Fruit fly (Drosophila melanogaster) whole organism, embryonic: ENCODE measurements around the gene uncNacbeta.

Source experiments
- CG10543 ChIP-seq: fragments of 200-800 bp; sonication (Bioruptor generic); optimal IDR thresholded peaks from 3 replicates; lab custom pipeline; 2017; ENCODE audit warnings: missing biosample characterization, mild to moderate bottlenecking, missing genetic modification characterization, moderate library complexity
- CG10979 ChIP-seq: fragments of 200-800 bp; sonication (Bioruptor generic); optimal IDR thresholded peaks from 2 replicates; lab custom pipeline; 2018; ENCODE audit warnings: missing biosample characterization, mild to moderate bottlenecking, missing genetic modification characterization, moderate library complexity
- CG12071 ChIP-seq: fragments of 200-800 bp; sonication (Bioruptor generic); optimal IDR thresholded peaks from 3 replicates; lab custom pipeline; 2018; ENCODE audit warnings: missing biosample characterization, mild to moderate bottlenecking, missing genetic modification characterization
- CG12299 ChIP-seq: fragments of 200-800 bp; sonication (Bioruptor generic); optimal IDR thresholded peaks from 2 replicates; lab custom pipeline; 2018; ENCODE audit warnings: missing biosample characterization, mild to moderate bottlenecking, missing genetic modification characterization
- CG15073 ChIP-seq: fragments of 200-800 bp; sonication (Bioruptor generic); optimal IDR thresholded peaks from 2 replicates; lab custom pipeline; 2016; ENCODE audit warnings: missing biosample characterization, missing genetic modification characterization
- CG1602 ChIP-seq: fragments of 200-800 bp; sonication (Bioruptor generic); optimal IDR thresholded peaks from 3 replicates; lab custom pipeline; 2016; ENCODE audit warnings: missing biosample characterization, missing genetic modification characterization
- CG17802 ChIP-seq: fragments of 200-800 bp; sonication (Bioruptor generic); optimal IDR thresholded peaks from 2 replicates; lab custom pipeline; 2018; ENCODE audit warnings: missing biosample characterization, mild to moderate bottlenecking, missing genetic modification characterization, moderate library complexity
- CG18764 ChIP-seq: fragments of 200-800 bp; sonication (Bioruptor generic); optimal IDR thresholded peaks from 3 replicates; lab custom pipeline; 2016; ENCODE audit warnings: missing biosample characterization, missing genetic modification characterization
- CG2889 ChIP-seq: fragments of 200-800 bp; sonication (Bioruptor generic); IDR thresholded peaks from 3 replicates; pipeline ENCODE4 v1.3.6; 2022; ENCODE audit warnings: missing biosample characterization, missing genetic modification characterization
- CG31224 ChIP-seq: fragments of 200-800 bp; sonication (Bioruptor generic); IDR thresholded peaks from 2 replicates; pipeline ENCODE4 v1.3.6; 2022; ENCODE audit warnings: missing biosample characterization, missing genetic modification characterization
- CG31388 ChIP-seq: fragments of 200-800 bp; sonication (Bioruptor generic); optimal IDR thresholded peaks from 2 replicates; lab custom pipeline; 2016; ENCODE audit warnings: missing biosample characterization, missing genetic modification characterization
- CG31441 ChIP-seq: fragments of 200-800 bp; sonication (Bioruptor generic); IDR thresholded peaks from 2 replicates; pipeline ENCODE4 v1.3.6; 2022; ENCODE audit warnings: missing biosample characterization, missing genetic modification characterization
- CG3407 ChIP-seq: fragments of 200-800 bp; sonication (Bioruptor generic); optimal IDR thresholded peaks from 2 replicates; lab custom pipeline; 2018; ENCODE audit warnings: missing biosample characterization, mild to moderate bottlenecking, missing genetic modification characterization
- CG3726 ChIP-seq: fragments of 200-800 bp; sonication (Bioruptor generic); IDR thresholded peaks from 3 replicates; pipeline ENCODE4, ENCODE4 v1.3.6; 2022; ENCODE audit warnings: missing biosample characterization, missing genetic modification characterization
- CG6272 ChIP-seq: fragments of 200-800 bp; sonication (Bioruptor generic); IDR thresholded peaks from 2 replicates; pipeline ENCODE4 v1.3.6; 2022; ENCODE audit warnings: missing biosample characterization, missing genetic modification characterization
- CG7786 ChIP-seq: fragments of 200-800 bp; sonication (Bioruptor generic); optimal IDR thresholded peaks from 2 replicates; lab custom pipeline; 2016; ENCODE audit warnings: missing biosample characterization, missing genetic modification characterization
- CG8924 ChIP-seq: fragments of 200-800 bp; optimal IDR thresholded peaks from 3 replicates; lab custom pipeline; 2019; ENCODE audit warnings: missing biosample characterization, mild to moderate bottlenecking, missing genetic modification characterization, moderate library complexity
- CG9609 ChIP-seq: fragments of 200-800 bp; sonication (Bioruptor generic); optimal IDR thresholded peaks from 3 replicates; lab custom pipeline; 2016; ENCODE audit warnings: missing biosample characterization, missing genetic modification characterization
- CHES-1-like ChIP-seq: fragments of 200-800 bp; sonication (Bioruptor generic); optimal IDR thresholded peaks from 2 replicates; lab custom pipeline; 2016; ENCODE audit warnings: missing biosample characterization, missing genetic modification characterization
- CoRest ChIP-seq: fragments of 200-800 bp; sonication (Bioruptor generic); optimal IDR thresholded peaks from 3 replicates; lab custom pipeline; 2018; ENCODE audit warnings: missing biosample characterization, mild to moderate bottlenecking, missing genetic modification characterization, moderate library complexity
- Dp ChIP-seq: fragments of 200-800 bp; sonication (Bioruptor generic); optimal IDR thresholded peaks from 2 replicates; lab custom pipeline; 2018; ENCODE audit warnings: missing biosample characterization, mild to moderate bottlenecking, missing genetic modification characterization, moderate library complexity
- MBD-R2 ChIP-seq: fragments of 200-800 bp; sonication (Bioruptor generic); IDR thresholded peaks from 2 replicates; pipeline ENCODE4 v1.3.6; 2022; ENCODE audit warnings: missing biosample characterization, missing genetic modification characterization
- NFAT ChIP-seq: fragments of 200-800 bp; sonication (Bioruptor generic); IDR thresholded peaks from 2 replicates; pipeline ENCODE4 v1.3.6; 2022; ENCODE audit warnings: missing biosample characterization, missing genetic modification characterization
- NfI ChIP-seq: fragments of 200-800 bp; sonication (Bioruptor generic); optimal IDR thresholded peaks from 3 replicates; lab custom pipeline; 2018; ENCODE audit warnings: missing biosample characterization, mild to moderate bottlenecking, missing genetic modification characterization, moderate library complexity
- Spps ChIP-seq: fragments of 200-800 bp; sonication (Bioruptor generic); optimal IDR thresholded peaks from 2 replicates; lab custom pipeline; 2018; ENCODE audit warnings: missing biosample characterization, mild to moderate bottlenecking, missing genetic modification characterization
- Xrp1 ChIP-seq: fragments of 200-800 bp; sonication (Bioruptor generic); IDR thresholded peaks from 2 replicates; pipeline ENCODE4 v1.3.6; 2022; ENCODE audit warnings: missing biosample characterization, missing genetic modification characterization
- ac ChIP-seq: fragments of 200-800 bp; sonication (Bioruptor generic); optimal IDR thresholded peaks from 3 replicates; lab custom pipeline; 2017; ENCODE audit warnings: missing biosample characterization, mild to moderate bottlenecking, missing genetic modification characterization
- bsh ChIP-seq, 2 experiments: fragments of 200-800 bp; sonication (Bioruptor generic); optimal IDR thresholded peaks; 2 replicates each; lab custom pipeline; 2017 to 2018; ENCODE audit warnings: mild to moderate bottlenecking in 2 of 2, missing biosample characterization in 2 of 2, missing genetic modification characterization in 2 of 2, moderate library complexity in 1 of 2
- btn ChIP-seq: fragments of 200-800 bp; sonication (Bioruptor generic); optimal IDR thresholded peaks from 2 replicates; lab custom pipeline; 2016; ENCODE audit warnings: missing biosample characterization, missing genetic modification characterization
- caup ChIP-seq: fragments of 200-800 bp; sonication (Bioruptor generic); optimal IDR thresholded peaks from 3 replicates; lab custom pipeline; 2017; ENCODE audit warnings: missing biosample characterization, mild to moderate bottlenecking, missing genetic modification characterization, moderate library complexity; ENCODE audit not compliant: severe bottlenecking
- cg ChIP-seq: fragments of 200-800 bp; sonication (Bioruptor generic); optimal IDR thresholded peaks from 3 replicates; lab custom pipeline; 2019; ENCODE audit warnings: missing biosample characterization, mild to moderate bottlenecking, missing genetic modification characterization, moderate library complexity
- chif ChIP-seq, 2 experiments: fragments of 200-800 bp; sonication (Bioruptor generic); optimal IDR thresholded peaks; 3 replicates each; lab custom pipeline; 2016; ENCODE audit warnings: missing biosample characterization in 2 of 2, missing genetic modification characterization in 2 of 2
- disco-r ChIP-seq: fragments of 200-800 bp; sonication (Bioruptor generic); optimal IDR thresholded peaks from 2 replicates; lab custom pipeline; 2016; ENCODE audit warnings: missing biosample characterization, missing genetic modification characterization
- dysf ChIP-seq: fragments of 200-800 bp; sonication (Bioruptor generic); IDR thresholded peaks from 3 replicates; pipeline ENCODE4 v1.3.6; 2022; ENCODE audit warnings: missing biosample characterization, missing genetic modification characterization
- emc ChIP-seq: fragments of 200-800 bp; sonication (Bioruptor generic); optimal IDR thresholded peaks from 2 replicates; lab custom pipeline; 2016; ENCODE audit warnings: missing biosample characterization, missing genetic modification characterization
- ewg ChIP-seq: fragments of 200-800 bp; sonication (Bioruptor generic); optimal IDR thresholded peaks from 3 replicates; lab custom pipeline; 2017; ENCODE audit warnings: mild to moderate bottlenecking, missing biosample characterization, missing genetic modification reagents, missing genetic modification characterization
- ftz-f1 ChIP-seq: fragments of 200-800 bp; sonication (Bioruptor generic); optimal IDR thresholded peaks from 2 replicates; lab custom pipeline; 2016; ENCODE audit warnings: missing biosample characterization, missing genetic modification characterization
- gce ChIP-seq: fragments of 200-800 bp; sonication (Bioruptor generic); IDR thresholded peaks from 3 replicates; pipeline ENCODE4 v1.3.6; 2022; ENCODE audit warnings: missing biosample characterization, missing genetic modification characterization
- gcm2 ChIP-seq: fragments of 200-800 bp; sonication (Bioruptor generic); optimal IDR thresholded peaks from 2 replicates; lab custom pipeline; 2016; ENCODE audit warnings: missing biosample characterization, missing genetic modification characterization
- grau ChIP-seq: fragments of 200-800 bp; optimal IDR thresholded peaks from 3 replicates; lab custom pipeline; 2019; ENCODE audit warnings: missing biosample characterization, mild to moderate bottlenecking, missing genetic modification characterization, moderate library complexity
- gro ChIP-seq: fragments of 200-800 bp; sonication (Bioruptor generic); optimal IDR thresholded peaks from 2 replicates; lab custom pipeline; 2016; ENCODE audit warnings: missing biosample characterization, missing genetic modification characterization
- hkb ChIP-seq, 2 experiments: fragments of 200-800 bp in 1 of 2; fragments of >200 bp in 1 of 2; sonication (Bioruptor generic) in 1 of 2; IDR thresholded peaks in 1 of 2; optimal IDR thresholded peaks in 1 of 2; 2 replicates each; pipeline versions ENCODE4 v1.3.6 to Lab custom; 2017 to 2022; ENCODE audit warnings: missing biosample characterization in 1 of 2, missing genetic modification characterization in 1 of 2
- inv ChIP-seq: fragments of 200-800 bp; sonication (Bioruptor generic); IDR thresholded peaks from 2 replicates; pipeline ENCODE4 v1.3.6; 2022; ENCODE audit warnings: missing biosample characterization, missing genetic modification characterization; ENCODE audit not compliant: partially characterized antibody
- nom ChIP-seq: fragments of 200-800 bp; sonication (Bioruptor generic); optimal IDR thresholded peaks from 2 replicates; lab custom pipeline; 2017; ENCODE audit warnings: missing biosample characterization, missing genetic modification characterization, mild to moderate bottlenecking, moderate library complexity, missing genetic modification reagents
- pb ChIP-seq: fragments of 200-800 bp; sonication (Bioruptor generic); optimal IDR thresholded peaks from 3 replicates; lab custom pipeline; 2016; ENCODE audit warnings: missing biosample characterization, missing genetic modification characterization
- pros ChIP-seq: fragments of 200-800 bp; sonication (Bioruptor generic); optimal IDR thresholded peaks from 3 replicates; lab custom pipeline; 2019; ENCODE audit warnings: missing biosample characterization, mild to moderate bottlenecking, missing genetic modification characterization, moderate library complexity
- psq ChIP-seq: fragments of 200-800 bp; sonication (Bioruptor generic); optimal IDR thresholded peaks from 2 replicates; lab custom pipeline; 2017; ENCODE audit warnings: missing biosample characterization, missing genetic modification characterization
- slou ChIP-seq: fragments of 200-800 bp; sonication (Bioruptor generic); optimal IDR thresholded peaks from 3 replicates; lab custom pipeline; 2016; ENCODE audit warnings: missing biosample characterization, missing genetic modification characterization
- stc ChIP-seq: fragments of 200-800 bp; sonication (Bioruptor generic); IDR thresholded peaks from 2 replicates; pipeline ENCODE4 v1.3.6; 2022; ENCODE audit warnings: missing biosample characterization, missing genetic modification characterization
- trem ChIP-seq: fragments of 200-800 bp; optimal IDR thresholded peaks from 3 replicates; lab custom pipeline; 2019; ENCODE audit warnings: missing biosample characterization, mild to moderate bottlenecking, missing genetic modification characterization, moderate library complexity
- wdn ChIP-seq: fragments of 200-800 bp; sonication (Bioruptor generic); IDR thresholded peaks from 2 replicates; pipeline ENCODE4 v1.3.6; 2022; ENCODE audit warnings: missing biosample characterization, missing genetic modification characterization

uncNacbeta gene

dm6 chr2L:530245-530644 lies 33.4 kb downstream of the uncNacbeta start (continued):
- TF ChIP-seq CG31441 (GFP tag; lab: Robert Waterston, UW) = no peak
- peak; percentile 26 to 41 for TF ChIP-seq bsh (GFP tag; optimal IDR thresholded peaks at IDR 0.05; lab: Kevin White, UChicago)
- TF ChIP-seq CG31224 (GFP tag; lab: Robert Waterston, UW) = no peak
- peak; percentile 14 for TF ChIP-seq CG10979 (tag; lab: Kevin White, UChicago)
- no peak for TF ChIP-seq ac (GFP tag; lab: Kevin White, UChicago)
- no peak for TF ChIP-seq ftz-f1 (GFP tag; lab: Kevin White, UChicago)
- TF ChIP-seq NFAT (GFP tag; lab: Robert Waterston, UW) = 0 out of 2 replicates have a peak, but pooled peaks have one; percentile 10
- TF ChIP-seq gro = no peak
- peak; percentile 6 for TF ChIP-seq grau (tag; lab: Kevin White, UChicago)
- TF ChIP-seq CG6272 = no peak; the same call in 1 of the 2 replicates
- TF ChIP-seq Xrp1 (GFP tag; lab: Robert Waterston, UW) = peak; percentile 48; the same call in 1 of the 2 replicates
- no peak for TF ChIP-seq NfI (GFP tag; lab: Kevin White, UChicago)
- no peak for TF ChIP-seq MBD-R2
- no peak for TF ChIP-seq CG3407 (GFP tag; lab: Kevin White, UChicago)
- peak; percentile 34; the same call in 1 of the 3 replicates for TF ChIP-seq dysf
- no peak for TF ChIP-seq hkb (optimal IDR thresholded peaks at IDR 0.05; lab: Kevin White, UChicago)
- 0 out of 2 replicates have a peak, but pooled peaks have one; percentile 21 for TF ChIP-seq hkb (GFP tag; IDR thresholded peaks at IDR 0.05; lab: Robert Waterston, UW)
- no peak for TF ChIP-seq Spps (tag; lab: Kevin White, UChicago)
- TF ChIP-seq CG1602 (GFP tag; lab: Kevin White, UChicago) = peak; percentile 4
- TF ChIP-seq slou (GFP tag; lab: Kevin White, UChicago) = no peak
- no peak for TF ChIP-seq CG10543 (GFP tag; lab: Kevin White, UChicago)
- no peak for TF ChIP-seq CHES-1-like
- TF ChIP-seq CoRest (tag; lab: Kevin White, UChicago) = peak; percentile 10
- no peak for TF ChIP-seq CG7786 (GFP tag; lab: Kevin White, UChicago)
- TF ChIP-seq disco-r = no peak
- no peak for TF ChIP-seq pb (GFP tag; lab: Kevin White, UChicago)
- TF ChIP-seq CG31388 (GFP tag; lab: Kevin White, UChicago) = no peak
- no peak for TF ChIP-seq btn (GFP tag; lab: Kevin White, UChicago)
- 0 out of 3 replicates have a peak, but pooled peaks have one; percentile 28 for TF ChIP-seq CG2889
- no peak for TF ChIP-seq caup (GFP tag; lab: Kevin White, UChicago)
- TF ChIP-seq psq (GFP tag; lab: Kevin White, UChicago) = no peak
- no peak for TF ChIP-seq nom (GFP tag; lab: Kevin White, UChicago)
- TF ChIP-seq inv (GFP tag; lab: Robert Waterston, UW) = no peak
- TF ChIP-seq CG17802 (tag; lab: Kevin White, UChicago) = no peak
- no peak for TF ChIP-seq CG18764 (GFP tag; lab: Kevin White, UChicago)
- TF ChIP-seq cg (GFP tag; lab: Kevin White, UChicago) = no peak
- TF ChIP-seq CG8924 (tag; lab: Kevin White, UChicago) = no peak
- no peak for TF ChIP-seq gcm2 (GFP tag; lab: Kevin White, UChicago)
- TF ChIP-seq chif (GFP tag; optimal IDR thresholded peaks at IDR 0.05; lab: Kevin White, UChicago) = peak; percentile 32 to 37
- TF ChIP-seq ewg (GFP tag; lab: Kevin White, UChicago) = no peak
- TF ChIP-seq Dp (GFP tag; lab: Kevin White, UChicago) = no peak
- TF ChIP-seq pros (GFP tag; lab: Kevin White, UChicago) = no peak
- no peak for TF ChIP-seq CG15073 (GFP tag; lab: Kevin White, UChicago)
- TF ChIP-seq trem (tag; lab: Kevin White, UChicago) = no peak
- TF ChIP-seq stc (GFP tag; lab: Robert Waterston, UW) = no peak
- TF ChIP-seq CG9609 (GFP tag; lab: Kevin White, UChicago) = no peak
- TF ChIP-seq CG3726 (GFP tag; lab: Robert Waterston, UW) = no peak
- no peak for TF ChIP-seq CG12071 (GFP tag; lab: Kevin White, UChicago)
- no peak for TF ChIP-seq gce
- no peak for TF ChIP-seq CG12299 (tag; lab: Kevin White, UChicago)
- TF ChIP-seq wdn (GFP tag; lab: Robert Waterston, UW) = no peak
- TF ChIP-seq emc = no peak
